Fruit fly (Drosophila melanogaster) whole organism, prepupa: Measurements from ENCODE around the gene Mps1.

Experiments used
- CG3032 ChIP-seq: fragments of 200-800 bp; optimal IDR thresholded peaks from 2 replicates; lab custom pipeline; 2019; ENCODE audit warnings: missing biosample characterization, mild to moderate bottlenecking, missing genetic modification characterization, moderate library complexity
- Met ChIP-seq: fragments of 200-800 bp; sonication (Bioruptor generic); optimal IDR thresholded peaks from 3 replicates; lab custom pipeline; 2016; ENCODE audit warnings: missing biosample characterization, missing genetic modification characterization
- salr ChIP-seq, 2 experiments: fragments of 200-800 bp; sonication (Bioruptor generic); optimal IDR thresholded peaks; 3 replicates each; lab custom pipeline; 2016 to 2018; ENCODE audit warnings: missing biosample characterization in 2 of 2, missing genetic modification characterization in 2 of 2, mild to moderate bottlenecking in 1 of 2

DNA sequence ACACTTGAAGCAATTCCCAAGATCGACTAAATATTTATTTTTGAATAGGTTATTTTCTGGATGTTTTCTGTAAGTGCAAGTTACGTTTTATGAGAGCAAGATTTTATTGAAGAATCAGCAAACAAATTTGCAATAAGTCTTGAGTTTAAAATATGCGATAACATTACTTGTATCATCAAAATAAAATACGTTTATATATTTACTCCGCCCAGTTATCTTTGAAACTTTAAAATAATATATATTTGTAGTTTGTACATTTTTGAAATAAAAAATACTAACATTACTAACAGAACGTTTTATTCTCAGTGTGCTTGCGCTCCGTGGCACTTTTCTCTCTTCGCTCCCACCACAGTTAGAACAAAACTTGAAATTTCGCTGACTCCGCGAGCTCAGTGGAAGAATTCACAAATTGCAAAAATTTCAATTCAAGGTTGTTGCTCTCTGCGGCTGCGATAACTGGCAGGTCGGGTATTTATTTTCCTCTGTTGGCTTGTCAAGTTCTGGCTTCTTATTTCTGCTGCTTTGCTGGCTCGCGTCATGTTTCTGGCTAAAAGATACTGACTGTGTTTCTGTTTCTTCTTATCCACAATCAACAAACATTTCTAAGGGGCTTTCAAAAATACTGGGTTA is 8.4 kb downstream of the Mps1 start:
- TF ChIP-seq Met, result peak; percentile 92
- peak; percentile 80 for TF ChIP-seq CG3032
- peak; percentile 56 to 92 for TF ChIP-seq salr (GFP tag; optimal IDR thresholded peaks at IDR 0.05; lab: Kevin White, UChicago)
